Fruit fly (Drosophila melanogaster) whole organism, embryonic: ENCODE measurements around the gene E23.

Source experiments
- Aef1 ChIP-seq: fragments of 200-800 bp; sonication (Bioruptor generic); IDR thresholded peaks from 3 replicates; pipeline ENCODE4 v1.3.6; 2022; ENCODE audit warnings: missing biosample characterization, missing genetic modification characterization
- Antp ChIP-seq: fragments of 200-800 bp; sonication (Bioruptor generic); optimal IDR thresholded peaks from 3 replicates; lab custom pipeline; 2016; ENCODE audit warnings: missing biosample characterization, missing genetic modification characterization
- Atf6 ChIP-seq: fragments of 200-800 bp; sonication (Bioruptor generic); IDR thresholded peaks from 2 replicates; pipeline ENCODE4 v1.3.6; 2022; ENCODE audit warnings: missing biosample characterization, missing genetic modification characterization
- B-H1 ChIP-seq: fragments of 200-800 bp; sonication (Bioruptor generic); IDR thresholded peaks from 3 replicates; pipeline ENCODE4 v1.3.6; 2022; ENCODE audit warnings: missing biosample characterization, missing genetic modification characterization
- B-H2 ChIP-seq: fragments of 200-800 bp; sonication (Bioruptor generic); optimal IDR thresholded peaks from 2 replicates; lab custom pipeline; 2018; ENCODE audit warnings: missing biosample characterization, mild to moderate bottlenecking, missing genetic modification characterization
- BEAF-32 ChIP-seq: fragments of 200-800 bp; sonication (Bioruptor generic); optimal IDR thresholded peaks from 3 replicates; lab custom pipeline; 2017; ENCODE audit warnings: missing biosample characterization, missing genetic modification characterization, mild to moderate bottlenecking, moderate library complexity, missing genetic modification reagents
- Bdp1 ChIP-seq: fragments of 200-800 bp; sonication (Bioruptor generic); optimal IDR thresholded peaks from 3 replicates; lab custom pipeline; 2016; ENCODE audit warnings: missing biosample characterization, missing genetic modification characterization
- Bteb2 ChIP-seq: fragments of 200-800 bp; sonication (Bioruptor generic); optimal IDR thresholded peaks from 2 replicates; lab custom pipeline; 2016; ENCODE audit warnings: missing biosample characterization, missing genetic modification characterization
- CG11398 ChIP-seq: fragments of 200-800 bp; sonication (Bioruptor generic); optimal IDR thresholded peaks from 2 replicates; lab custom pipeline; 2016; ENCODE audit warnings: missing biosample characterization, missing genetic modification characterization
- CG11695 ChIP-seq: fragments of 200-800 bp; sonication (Bioruptor generic); IDR thresholded peaks from 3 replicates; pipeline ENCODE4 v1.3.6; 2022; ENCODE audit warnings: missing biosample characterization, missing genetic modification characterization
- CG1233 ChIP-seq: fragments of 200-800 bp; sonication (Bioruptor generic); optimal IDR thresholded peaks from 4 replicates; lab custom pipeline; 2018; ENCODE audit warnings: missing biosample characterization, mild to moderate bottlenecking, missing genetic modification characterization
- CG12391 ChIP-seq: fragments of 200-800 bp; sonication (Bioruptor generic); optimal IDR thresholded peaks from 3 replicates; lab custom pipeline; 2018; ENCODE audit warnings: missing biosample characterization, mild to moderate bottlenecking, missing genetic modification characterization, moderate library complexity
- CG14050 ChIP-seq: fragments of 200-800 bp; sonication (Bioruptor generic); IDR thresholded peaks from 3 replicates; pipeline ENCODE4 v1.3.6; 2022; ENCODE audit warnings: missing biosample characterization, missing genetic modification characterization
- CG2120 ChIP-seq: fragments of 200-800 bp; sonication (Bioruptor generic); optimal IDR thresholded peaks from 3 replicates; lab custom pipeline; 2016; ENCODE audit warnings: missing biosample characterization, missing genetic modification characterization
- CG2199 ChIP-seq: fragments of 200-800 bp; sonication (Bioruptor generic); IDR thresholded peaks from 3 replicates; pipeline ENCODE4 v1.3.6; 2022; ENCODE audit warnings: missing biosample characterization, missing genetic modification characterization
- CG3163 ChIP-seq: fragments of 200-800 bp; sonication (Bioruptor generic); optimal IDR thresholded peaks from 3 replicates; lab custom pipeline; 2016; ENCODE audit warnings: missing biosample characterization, missing genetic modification characterization
- CG4404 ChIP-seq: fragments of 200-800 bp; sonication (Bioruptor generic); IDR thresholded peaks from 2 replicates; pipeline ENCODE4 v1.3.6; 2022; ENCODE audit warnings: missing biosample characterization, missing genetic modification characterization
- CG7839 ChIP-seq: fragments of 200-800 bp; sonication (Bioruptor generic); optimal IDR thresholded peaks from 3 replicates; lab custom pipeline; 2018; ENCODE audit warnings: missing biosample characterization, mild to moderate bottlenecking, missing genetic modification characterization, moderate library complexity
- CG8924 ChIP-seq: fragments of 200-800 bp; optimal IDR thresholded peaks from 3 replicates; lab custom pipeline; 2019; ENCODE audit warnings: missing biosample characterization, mild to moderate bottlenecking, missing genetic modification characterization, moderate library complexity
- CHES-1-like ChIP-seq: fragments of 200-800 bp; sonication (Bioruptor generic); optimal IDR thresholded peaks from 2 replicates; lab custom pipeline; 2016; ENCODE audit warnings: missing biosample characterization, missing genetic modification characterization
- D19A ChIP-seq: fragments of 200-800 bp; optimal IDR thresholded peaks from 3 replicates; lab custom pipeline; 2019; ENCODE audit warnings: missing biosample characterization, mild to moderate bottlenecking, missing genetic modification characterization, moderate library complexity
- Dll ChIP-seq: fragments of 200-800 bp; sonication (Bioruptor generic); IDR thresholded peaks from 4 replicates; pipeline ENCODE4 v1.3.6; 2022; ENCODE audit warnings: missing biosample characterization, missing genetic modification characterization; ENCODE audit not compliant: partially characterized antibody
- ERR ChIP-seq: fragments of 200-800 bp; sonication (Bioruptor generic); optimal IDR thresholded peaks from 2 replicates; lab custom pipeline; 2016; ENCODE audit warnings: missing biosample characterization, missing genetic modification characterization
- GATAe ChIP-seq: fragments of 200-800 bp; sonication (Bioruptor generic); conservative IDR thresholded peaks from 2 replicates; pipeline ENCODE4 v1.3.6; 2022; ENCODE audit warnings: missing biosample characterization, missing genetic modification characterization
- HLH4C ChIP-seq: fragments of 200-800 bp; sonication (Bioruptor generic); IDR thresholded peaks from 3 replicates; pipeline ENCODE4 v1.3.6; 2022; ENCODE audit warnings: missing biosample characterization, missing genetic modification characterization; ENCODE audit not compliant: partially characterized antibody
- Hand ChIP-seq: fragments of 200-800 bp; sonication (Bioruptor generic); optimal IDR thresholded peaks from 2 replicates; lab custom pipeline; 2017; ENCODE audit warnings: mild to moderate bottlenecking, missing biosample characterization, missing genetic modification reagents, missing genetic modification characterization
- Kr ChIP-seq: fragments of 200-800 bp; sonication (Bioruptor generic); optimal IDR thresholded peaks from 2 replicates; lab custom pipeline; 2017; ENCODE audit warnings: missing biosample characterization, mild to moderate bottlenecking, missing genetic modification characterization
- Lhr ChIP-seq: fragments of 200-800 bp; sonication (Bioruptor generic); optimal IDR thresholded peaks from 3 replicates; lab custom pipeline; 2017; ENCODE audit warnings: mild to moderate bottlenecking, missing biosample characterization, missing genetic modification reagents, missing genetic modification characterization
- NK7.1 ChIP-seq: fragments of 200-800 bp; sonication (Bioruptor generic); optimal IDR thresholded peaks from 3 replicates; lab custom pipeline; 2016; ENCODE audit warnings: missing biosample characterization, missing genetic modification characterization
- Nf-YA ChIP-seq: fragments of 200-800 bp; sonication (Bioruptor generic); IDR thresholded peaks from 2 replicates; pipeline ENCODE4 v1.3.6; 2022; ENCODE audit warnings: missing biosample characterization, missing genetic modification characterization
- Ptx1 ChIP-seq: fragments of 200-800 bp; sonication (Bioruptor generic); IDR thresholded peaks from 2 replicates; pipeline ENCODE4 v1.3.6; 2022; ENCODE audit warnings: missing biosample characterization, missing genetic modification characterization
- Stat92E ChIP-seq, 3 experiments: fragments of >200 bp in 2 of 3; fragments of 200-800 bp in 1 of 3; sonication (Bioruptor generic) in 1 of 3; optimal IDR thresholded peaks; 2 replicates each; lab custom pipeline; 2017 to 2019; ENCODE audit warnings: missing biosample characterization in 3 of 3, missing genetic modification characterization in 3 of 3, mild to moderate bottlenecking in 1 of 3, moderate library complexity in 1 of 3
- YL-1 ChIP-seq: fragments of 200-800 bp; sonication (Bioruptor generic); optimal IDR thresholded peaks from 3 replicates; lab custom pipeline; 2017; ENCODE audit warnings: missing biosample characterization, mild to moderate bottlenecking, missing genetic modification characterization
- ara ChIP-seq: fragments of 200-800 bp; sonication (Bioruptor generic); IDR thresholded peaks from 2 replicates; pipeline ENCODE4 v1.3.6; 2022; ENCODE audit warnings: missing biosample characterization, missing genetic modification characterization
- ase ChIP-seq: fragments of 200-800 bp; sonication (Bioruptor generic); IDR thresholded peaks from 3 replicates; pipeline ENCODE4 v1.3.6; 2022; ENCODE audit warnings: missing biosample characterization, missing genetic modification characterization
- crol ChIP-seq: fragments of 200-800 bp; sonication (Bioruptor generic); IDR thresholded peaks from 2 replicates; pipeline ENCODE4 v1.3.6; 2022; ENCODE audit warnings: missing biosample characterization, missing genetic modification characterization
- disco-r ChIP-seq: fragments of 200-800 bp; sonication (Bioruptor generic); optimal IDR thresholded peaks from 2 replicates; lab custom pipeline; 2016; ENCODE audit warnings: missing biosample characterization, missing genetic modification characterization
- eve ChIP-seq, 2 experiments: fragments of >200 bp; optimal IDR thresholded peaks; 2 replicates each; lab custom pipeline; 2017; ENCODE audit warnings: missing biosample characterization in 2 of 2, missing genetic modification characterization in 2 of 2
- ewg ChIP-seq: fragments of 200-800 bp; sonication (Bioruptor generic); optimal IDR thresholded peaks from 3 replicates; lab custom pipeline; 2017; ENCODE audit warnings: mild to moderate bottlenecking, missing biosample characterization, missing genetic modification reagents, missing genetic modification characterization
- hkb ChIP-seq, 2 experiments: fragments of 200-800 bp in 1 of 2; fragments of >200 bp in 1 of 2; sonication (Bioruptor generic) in 1 of 2; IDR thresholded peaks in 1 of 2; optimal IDR thresholded peaks in 1 of 2; 2 replicates each; pipeline versions ENCODE4 v1.3.6 to Lab custom; 2017 to 2022; ENCODE audit warnings: missing biosample characterization in 1 of 2, missing genetic modification characterization in 1 of 2
- jumu ChIP-seq: fragments of 200-800 bp; sonication (Bioruptor generic); optimal IDR thresholded peaks from 3 replicates; lab custom pipeline; 2016; ENCODE audit warnings: missing biosample characterization, missing genetic modification characterization
- lab ChIP-seq: fragments of 200-800 bp; sonication (Bioruptor generic); optimal IDR thresholded peaks from 3 replicates; lab custom pipeline; 2017; ENCODE audit warnings: missing biosample characterization, missing genetic modification characterization, mild to moderate bottlenecking, moderate library complexity, missing genetic modification reagents
- mirr ChIP-seq: fragments of 200-800 bp; sonication (Bioruptor generic); optimal IDR thresholded peaks from 3 replicates; lab custom pipeline; 2018; ENCODE audit warnings: missing biosample characterization, mild to moderate bottlenecking, missing genetic modification characterization
- pfk ChIP-seq: fragments of 200-800 bp; sonication (Bioruptor generic); optimal IDR thresholded peaks from 2 replicates; lab custom pipeline; 2018; ENCODE audit warnings: missing biosample characterization, mild to moderate bottlenecking, missing genetic modification characterization, moderate library complexity
- sd ChIP-seq: fragments of 200-800 bp; sonication (Bioruptor generic); optimal IDR thresholded peaks from 3 replicates; lab custom pipeline; 2018; ENCODE audit warnings: missing biosample characterization, mild to moderate bottlenecking, missing genetic modification characterization, moderate library complexity
- shn ChIP-seq: fragments of 200-800 bp; sonication (Bioruptor generic); optimal IDR thresholded peaks from 3 replicates; lab custom pipeline; 2016; ENCODE audit warnings: missing biosample characterization, missing genetic modification characterization
- ttk ChIP-seq: fragments of 200-800 bp; sonication (Bioruptor generic); IDR thresholded peaks from 2 replicates; pipeline ENCODE4 v2.1.2; 2022; ENCODE audit warnings: missing biosample characterization, missing genetic modification characterization

Gene E23

DNA sequence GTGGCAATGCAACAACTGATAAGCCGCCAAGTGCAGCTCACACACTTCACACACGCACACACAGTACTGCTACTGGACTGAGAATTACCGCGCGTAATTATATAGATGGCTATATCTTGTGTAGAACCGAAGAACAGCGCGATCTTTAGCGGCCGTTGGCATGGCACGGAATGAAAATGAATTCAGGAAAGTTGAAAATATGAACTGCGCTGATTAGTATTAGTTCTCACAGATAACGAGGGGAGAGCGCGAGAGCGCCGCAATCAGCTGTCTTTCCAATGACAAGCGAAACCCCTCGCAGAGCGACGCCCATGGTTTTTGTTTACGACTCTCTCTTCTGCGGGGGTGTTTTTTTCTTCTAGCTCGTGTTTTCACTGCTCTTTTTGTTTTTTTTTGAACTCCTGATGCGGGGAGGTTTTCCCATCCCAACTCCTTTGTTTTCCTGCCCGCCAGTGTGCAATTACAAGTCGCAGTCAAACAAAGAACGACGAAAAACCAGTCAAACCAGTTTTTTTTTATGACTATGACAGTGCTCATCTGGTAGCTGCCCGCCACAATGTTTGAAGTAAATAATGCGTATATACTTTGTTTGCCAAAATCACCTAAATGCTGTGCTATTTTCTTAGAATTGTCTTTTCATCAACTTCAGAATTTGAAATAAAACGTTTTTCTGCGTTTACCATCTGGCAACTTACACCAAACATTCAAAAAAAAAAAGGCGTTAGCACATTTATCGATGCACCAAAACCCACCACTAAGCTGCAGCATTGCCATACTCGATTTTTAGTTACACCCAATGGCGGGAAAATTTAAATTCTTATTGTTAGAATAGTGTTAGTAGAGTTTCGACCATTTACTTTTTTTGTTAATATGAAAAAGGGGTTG lies 51.4 kb downstream of the E23 start, which contains the start of gene CG9663 (continued):
- TF ChIP-seq ERR (GFP tag; lab: Kevin White, UChicago) = peak; percentile 19
- TF ChIP-seq jumu (GFP tag; lab: Kevin White, UChicago) = no peak
- peak; percentile 34 for TF ChIP-seq CG2120 (GFP tag; lab: Kevin White, UChicago)
- peak; percentile 57 for TF ChIP-seq Lhr (GFP tag; lab: Kevin White, UChicago)
- peak; percentile 50 for TF ChIP-seq shn (GFP tag; lab: Kevin White, UChicago)
- TF ChIP-seq BEAF-32 (GFP tag; lab: Kevin White, UChicago) = peak; percentile 53
- peak; percentile 62 for TF ChIP-seq lab (GFP tag; lab: Kevin White, UChicago)
- no peak for TF ChIP-seq Bteb2 (GFP tag; lab: Kevin White, UChicago)
- no peak for TF ChIP-seq disco-r (GFP tag; lab: Kevin White, UChicago)
- peak; percentile 88; the same call in 2 of the 3 replicates for TF ChIP-seq CG2199 (GFP tag; lab: Robert Waterston, UW)
- TF ChIP-seq Atf6 (GFP tag; lab: Robert Waterston, UW) = peak; percentile 14; the same call in 1 of the 2 replicates
- no peak for TF ChIP-seq hkb (optimal IDR thresholded peaks at IDR 0.05; lab: Kevin White, UChicago)
- peak; percentile 36; the same call in 1 of the 2 replicates for TF ChIP-seq hkb (GFP tag; IDR thresholded peaks at IDR 0.05; lab: Robert Waterston, UW)
- TF ChIP-seq Nf-YA (GFP tag; lab: Robert Waterston, UW) = 0 out of 2 replicates have a peak, but pooled peaks have one; percentile 6
- peak; percentile 29 for TF ChIP-seq sd (tag; lab: Kevin White, UChicago)
- no peak for TF ChIP-seq B-H2
- peak; percentile 22 for TF ChIP-seq CG8924
- TF ChIP-seq crol (GFP tag; lab: Robert Waterston, UW) = peak; percentile 67
- no peak for TF ChIP-seq CG1233 (GFP tag; lab: Kevin White, UChicago)
- peak; percentile 27; the same call in 1 of the 2 replicates for TF ChIP-seq CG4404 (GFP tag; lab: Robert Waterston, UW)
- TF ChIP-seq CG11695 (GFP tag; lab: Robert Waterston, UW) = 0 out of 3 replicates have a peak, but pooled peaks have one; percentile 9
- peak; percentile 24 for TF ChIP-seq Hand (GFP tag; lab: Kevin White, UChicago)
- TF ChIP-seq Kr = peak; percentile 8
- TF ChIP-seq CHES-1-like = peak; percentile 35
- no peak for TF ChIP-seq Bdp1 (GFP tag; lab: Kevin White, UChicago)
- TF ChIP-seq NK7.1 = peak; percentile 7
- TF ChIP-seq CG3163 (GFP tag; lab: Kevin White, UChicago) = peak; percentile 22
- TF ChIP-seq ara (GFP tag; lab: Robert Waterston, UW) = 0 out of 2 replicates have a peak, but pooled peaks have one; percentile 23
- TF ChIP-seq pfk (GFP tag; lab: Kevin White, UChicago) = peak; percentile 36
- TF ChIP-seq CG14050 = 0 out of 3 replicates have a peak, but pooled peaks have one; percentile 9
- TF ChIP-seq ase (GFP tag; lab: Robert Waterston, UW) = no peak
- TF ChIP-seq HLH4C (GFP tag; lab: Robert Waterston, UW) = peak; percentile 39; the same call in 1 of the 3 replicates
- TF ChIP-seq ttk (GFP tag; lab: Robert Waterston, UW) = peak; percentile 55
- peak; percentile 27 for TF ChIP-seq CG12391 (tag; lab: Kevin White, UChicago)
- peak in 1 of 2 experiments; percentile 27 for TF ChIP-seq eve (GFP tag; optimal IDR thresholded peaks at IDR 0.05; lab: Kevin White, UChicago)
- TF ChIP-seq Ptx1 (GFP tag; lab: Robert Waterston, UW) = peak; percentile 28
- peak; percentile 43; the same call in 2 of the 4 replicates for TF ChIP-seq Dll (GFP tag; lab: Robert Waterston, UW)
- peak; percentile 20 for TF ChIP-seq YL-1
- no peak for TF ChIP-seq CG11398 (GFP tag; lab: Kevin White, UChicago)
- TF ChIP-seq Stat92E (GFP tag; optimal IDR thresholded peaks at IDR 0.05; lab: Kevin White, UChicago) = peak in 1 of 3 experiments; percentile 59
- TF ChIP-seq D19A (tag; lab: Kevin White, UChicago) = peak; percentile 10
- peak; percentile 28 for TF ChIP-seq CG7839 (tag; lab: Kevin White, UChicago)
- peak; percentile 28; the same call in 1 of the 3 replicates for TF ChIP-seq B-H1 (GFP tag; lab: Robert Waterston, UW)
- no peak for TF ChIP-seq ewg (GFP tag; lab: Kevin White, UChicago)
- TF ChIP-seq Antp (GFP tag; lab: Kevin White, UChicago) = peak; percentile 7
- TF ChIP-seq GATAe = peak; percentile 70
- peak; percentile 67 for TF ChIP-seq mirr
- TF ChIP-seq Aef1 (GFP tag; lab: Robert Waterston, UW) = no peak
